Fruit fly (Drosophila melanogaster) whole organism, embryonic: ENCODE measurements around the gene CG7906.

Experiments used
- Bteb2 ChIP-seq: fragments of 200-800 bp; sonication (Bioruptor generic); optimal IDR thresholded peaks from 2 replicates; lab custom pipeline; 2016; ENCODE audit warnings: missing biosample characterization, missing genetic modification characterization
- CG12104 ChIP-seq: fragments of 200-800 bp; sonication (Bioruptor generic); optimal IDR thresholded peaks from 3 replicates; lab custom pipeline; 2016; ENCODE audit warnings: missing biosample characterization, missing genetic modification characterization
- CG12155 ChIP-seq: fragments of 200-800 bp; sonication (Bioruptor generic); optimal IDR thresholded peaks from 3 replicates; lab custom pipeline; 2016; ENCODE audit warnings: missing biosample characterization, missing genetic modification characterization
- CG13775 ChIP-seq: fragments of 200-800 bp; sonication (Bioruptor generic); optimal IDR thresholded peaks from 3 replicates; lab custom pipeline; 2017; ENCODE audit warnings: missing biosample characterization, mild to moderate bottlenecking, missing genetic modification characterization
- CG17385 ChIP-seq: fragments of 200-800 bp; sonication (Bioruptor generic); optimal IDR thresholded peaks from 3 replicates; lab custom pipeline; 2018; ENCODE audit warnings: missing biosample characterization, mild to moderate bottlenecking, missing genetic modification characterization
- CG17802 ChIP-seq: fragments of 200-800 bp; sonication (Bioruptor generic); optimal IDR thresholded peaks from 2 replicates; lab custom pipeline; 2018; ENCODE audit warnings: missing biosample characterization, mild to moderate bottlenecking, missing genetic modification characterization, moderate library complexity
- CG18262 ChIP-seq: fragments of 200-800 bp; optimal IDR thresholded peaks from 3 replicates; lab custom pipeline; 2019; ENCODE audit warnings: missing biosample characterization, mild to moderate bottlenecking, missing genetic modification characterization, moderate library complexity
- CG2120 ChIP-seq: fragments of 200-800 bp; sonication (Bioruptor generic); optimal IDR thresholded peaks from 3 replicates; lab custom pipeline; 2016; ENCODE audit warnings: missing biosample characterization, missing genetic modification characterization
- CG30403 ChIP-seq: fragments of 200-800 bp; sonication (Bioruptor generic); optimal IDR thresholded peaks from 3 replicates; lab custom pipeline; 2016; ENCODE audit warnings: missing biosample characterization, missing genetic modification characterization
- CG3995 ChIP-seq: fragments of 200-800 bp; sonication (Bioruptor generic); optimal IDR thresholded peaks from 3 replicates; lab custom pipeline; 2016; ENCODE audit warnings: missing biosample characterization, missing genetic modification characterization
- CG4730 ChIP-seq: fragments of 200-800 bp; sonication (Bioruptor generic); IDR thresholded peaks from 2 replicates; pipeline ENCODE4 v1.3.6; 2022; ENCODE audit warnings: missing biosample characterization, missing genetic modification characterization
- CG4854 ChIP-seq: fragments of 200-800 bp; sonication (Bioruptor generic); optimal IDR thresholded peaks from 2 replicates; lab custom pipeline; 2016; ENCODE audit warnings: missing biosample characterization, missing genetic modification characterization, inconsistent platforms
- CG7372 ChIP-seq: fragments of 200-800 bp; sonication (Bioruptor generic); IDR thresholded peaks from 2 replicates; pipeline ENCODE4 v1.3.6; 2022; ENCODE audit warnings: missing biosample characterization, missing genetic modification characterization
- CG7928 ChIP-seq: fragments of 200-800 bp; sonication (Bioruptor generic); optimal IDR thresholded peaks from 2 replicates; lab custom pipeline; 2017; ENCODE audit warnings: missing biosample characterization, mild to moderate bottlenecking, missing genetic modification characterization
- Dip2 ChIP-seq: fragments of 200-800 bp; sonication (Bioruptor generic); IDR thresholded peaks from 2 replicates; pipeline ENCODE4 v1.3.6; 2022; ENCODE audit warnings: missing biosample characterization, missing genetic modification characterization
- Hey ChIP-seq: fragments of 200-800 bp; sonication (Bioruptor generic); optimal IDR thresholded peaks from 3 replicates; lab custom pipeline; 2018; ENCODE audit warnings: missing biosample characterization, mild to moderate bottlenecking, missing genetic modification characterization
- Lim3 ChIP-seq: fragments of 200-800 bp; sonication (Bioruptor generic); IDR thresholded peaks from 2 replicates; pipeline ENCODE4 v1.3.6; 2022; ENCODE audit warnings: missing biosample characterization, missing genetic modification characterization
- NC2α ChIP-seq: fragments of 200-800 bp; sonication (Bioruptor generic); optimal IDR thresholded peaks from 2 replicates; lab custom pipeline; 2016; ENCODE audit warnings: missing biosample characterization, missing genetic modification characterization
- NC2β ChIP-seq: fragments of 200-800 bp; sonication (Bioruptor generic); optimal IDR thresholded peaks from 2 replicates; lab custom pipeline; 2016; ENCODE audit warnings: missing biosample characterization, missing genetic modification characterization
- Nf-YB ChIP-seq: fragments of 200-800 bp; sonication (Bioruptor generic); optimal IDR thresholded peaks from 3 replicates; lab custom pipeline; 2019; ENCODE audit warnings: missing biosample characterization, mild to moderate bottlenecking, missing genetic modification characterization, moderate library complexity
- Oli ChIP-seq: fragments of 200-800 bp; sonication (Bioruptor generic); optimal IDR thresholded peaks from 2 replicates; lab custom pipeline; 2018; ENCODE audit warnings: missing biosample characterization, mild to moderate bottlenecking, missing genetic modification characterization, moderate library complexity
- PHDP ChIP-seq: fragments of 200-800 bp; sonication (Bioruptor generic); optimal IDR thresholded peaks from 3 replicates; lab custom pipeline; 2018; ENCODE audit warnings: missing biosample characterization, mild to moderate bottlenecking, missing genetic modification characterization, moderate library complexity
- Trl ChIP-seq, 3 experiments: fragments of >200 bp in 2 of 3; fragments of 200-800 bp in 1 of 3; sonication (Bioruptor generic) in 1 of 3; optimal IDR thresholded peaks; 2 replicates in 1 of 3; 3 replicates in 2 of 3; lab custom pipeline; 2016 to 2017; ENCODE audit warnings: missing biosample characterization in 1 of 3, missing genetic modification characterization in 1 of 3
- Usf ChIP-seq: fragments of 200-800 bp; sonication (Bioruptor generic); optimal IDR thresholded peaks from 2 replicates; lab custom pipeline; 2017; ENCODE audit warnings: missing genotype, missing biosample characterization, missing genetic modification characterization
- YL-1 ChIP-seq: fragments of 200-800 bp; sonication (Bioruptor generic); optimal IDR thresholded peaks from 3 replicates; lab custom pipeline; 2017; ENCODE audit warnings: missing biosample characterization, mild to moderate bottlenecking, missing genetic modification characterization
- abd-A ChIP-seq: fragments of 200-800 bp; sonication (Bioruptor generic); optimal IDR thresholded peaks from 3 replicates; lab custom pipeline; 2019; ENCODE audit warnings: missing biosample characterization, mild to moderate bottlenecking, missing genetic modification characterization, moderate library complexity
- ash1 ChIP-seq: fragments of 200-800 bp; sonication (Bioruptor generic); optimal IDR thresholded peaks from 2 replicates; lab custom pipeline; 2018; ENCODE audit warnings: missing biosample characterization, mild to moderate bottlenecking, missing genetic modification characterization
- az2 ChIP-seq: fragments of 200-800 bp; sonication (Bioruptor generic); optimal IDR thresholded peaks from 3 replicates; lab custom pipeline; 2016; ENCODE audit warnings: missing biosample characterization, missing genetic modification characterization
- disco-r ChIP-seq: fragments of 200-800 bp; sonication (Bioruptor generic); optimal IDR thresholded peaks from 2 replicates; lab custom pipeline; 2016; ENCODE audit warnings: missing biosample characterization, missing genetic modification characterization
- dmrt99B ChIP-seq: fragments of 200-800 bp; sonication (Bioruptor generic); optimal IDR thresholded peaks from 2 replicates; lab custom pipeline; 2018; ENCODE audit warnings: missing biosample characterization, mild to moderate bottlenecking, missing genetic modification characterization, moderate library complexity
- emc ChIP-seq: fragments of 200-800 bp; sonication (Bioruptor generic); optimal IDR thresholded peaks from 2 replicates; lab custom pipeline; 2016; ENCODE audit warnings: missing biosample characterization, missing genetic modification characterization
- hkb ChIP-seq, 2 experiments: fragments of 200-800 bp in 1 of 2; fragments of >200 bp in 1 of 2; sonication (Bioruptor generic) in 1 of 2; IDR thresholded peaks in 1 of 2; optimal IDR thresholded peaks in 1 of 2; 2 replicates each; pipeline versions ENCODE4 v1.3.6 to Lab custom; 2017 to 2022; ENCODE audit warnings: missing biosample characterization in 1 of 2, missing genetic modification characterization in 1 of 2
- insv ChIP-seq, 2 experiments: fragments of 200-800 bp; sonication (Bioruptor generic); optimal IDR thresholded peaks; 3 replicates each; lab custom pipeline; 2016 to 2018; ENCODE audit warnings: missing biosample characterization in 2 of 2, missing genetic modification characterization in 2 of 2
- jing ChIP-seq: fragments of 200-800 bp; sonication (Bioruptor generic); optimal IDR thresholded peaks from 2 replicates; lab custom pipeline; 2018; ENCODE audit warnings: missing biosample characterization, mild to moderate bottlenecking, missing genetic modification characterization
- kni ChIP-seq: fragments of 200-800 bp; sonication (Bioruptor generic); optimal IDR thresholded peaks from 3 replicates; lab custom pipeline; 2017; ENCODE audit warnings: mild to moderate bottlenecking, missing biosample characterization, missing genetic modification reagents, missing genetic modification characterization
- knrl ChIP-seq: fragments of 200-800 bp; sonication (Bioruptor generic); IDR thresholded peaks from 3 replicates; pipeline ENCODE4 v1.3.6; 2022; ENCODE audit warnings: missing biosample characterization, missing genetic modification characterization; ENCODE audit not compliant: partially characterized antibody
- p53 ChIP-seq: fragments of 200-800 bp; sonication (Bioruptor generic); optimal IDR thresholded peaks from 2 replicates; lab custom pipeline; 2016; ENCODE audit warnings: missing biosample characterization, missing genetic modification characterization
- pan ChIP-seq, 4 experiments: fragments of >200 bp in 3 of 4; fragments of 200-800 bp in 1 of 4; sonication (Bioruptor generic) in 1 of 4; optimal IDR thresholded peaks in 3 of 4; IDR thresholded peaks in 1 of 4; 2 replicates each; pipeline versions ENCODE4 v1.3.6 to Lab custom; 2017 to 2022; ENCODE audit warnings: missing biosample characterization in 2 of 4, missing genetic modification characterization in 2 of 4, mixed read lengths in 1 of 4
- pfk ChIP-seq: fragments of 200-800 bp; sonication (Bioruptor generic); optimal IDR thresholded peaks from 2 replicates; lab custom pipeline; 2018; ENCODE audit warnings: missing biosample characterization, mild to moderate bottlenecking, missing genetic modification characterization, moderate library complexity
- prd ChIP-seq, 3 experiments: fragments of >200 bp in 2 of 3; fragments of 200-800 bp in 1 of 3; sonication (Bioruptor generic) in 1 of 3; optimal IDR thresholded peaks in 2 of 3; IDR thresholded peaks in 1 of 3; 2 replicates in 2 of 3; 3 replicates in 1 of 3; pipeline versions ENCODE4 v1.3.6 to Lab custom; 2017 to 2022; ENCODE audit warnings: missing biosample characterization in 1 of 3, missing genetic modification characterization in 1 of 3
- pum ChIP-seq: fragments of 200-800 bp; sonication (Bioruptor generic); optimal IDR thresholded peaks from 2 replicates; lab custom pipeline; 2016; ENCODE audit warnings: missing biosample characterization, missing genetic modification characterization
- pzg ChIP-seq: fragments of 200-800 bp; sonication (Bioruptor generic); optimal IDR thresholded peaks from 3 replicates; lab custom pipeline; 2018; ENCODE audit warnings: missing biosample characterization, mild to moderate bottlenecking, missing genetic modification characterization, moderate library complexity
- salm ChIP-seq: fragments of 200-800 bp; sonication (Bioruptor generic); optimal IDR thresholded peaks from 2 replicates; lab custom pipeline; 2018; ENCODE audit warnings: missing biosample characterization, mild to moderate bottlenecking, missing genetic modification characterization
- tgo ChIP-seq: fragments of 200-800 bp; sonication (Bioruptor generic); IDR thresholded peaks from 3 replicates; pipeline ENCODE4 v1.3.6; 2022; ENCODE audit warnings: missing biosample characterization, missing genetic modification characterization
- tll ChIP-seq, 2 experiments: fragments of 200-800 bp in 1 of 2; fragments of >200 bp in 1 of 2; sonication (Bioruptor generic) in 1 of 2; optimal IDR thresholded peaks; 2 replicates each; lab custom pipeline; 2017 to 2019; ENCODE audit warnings: missing biosample characterization in 2 of 2, missing genetic modification characterization in 2 of 2, mild to moderate bottlenecking in 1 of 2, moderate library complexity in 1 of 2
- twi ChIP-seq: fragments of 200-800 bp; optimal IDR thresholded peaks from 2 replicates; lab custom pipeline; 2019; ENCODE audit warnings: missing biosample characterization, mild to moderate bottlenecking, missing genetic modification characterization, moderate library complexity
- tx ChIP-seq: fragments of 200-800 bp; sonication (Bioruptor generic); optimal IDR thresholded peaks from 2 replicates; lab custom pipeline; 2016; ENCODE audit warnings: missing biosample characterization, missing genetic modification characterization
- wor ChIP-seq: fragments of 200-800 bp; sonication (Bioruptor generic); IDR thresholded peaks from 2 replicates; pipeline ENCODE4 v1.3.6; 2022; ENCODE audit warnings: missing biosample characterization, missing genetic modification characterization
- zf30C ChIP-seq: fragments of 200-800 bp; sonication (Bioruptor generic); optimal IDR thresholded peaks from 3 replicates; lab custom pipeline; 2018; ENCODE audit warnings: missing biosample characterization, mild to moderate bottlenecking, missing genetic modification characterization

The CG7906 gene

dm6 chr3L:14195714-14196113 lies 40.7 kb upstream of the CG7906 start (continued):
- TF ChIP-seq hkb (optimal IDR thresholded peaks at IDR 0.05; lab: Kevin White, UChicago) (no peak), hkb (GFP tag; IDR thresholded peaks at IDR 0.05; lab: Robert Waterston, UW) (peak; percentile 48; the same call in 1 of the 2 replicates), Trl (optimal IDR thresholded peaks at IDR 0.05; lab: Kevin White, UChicago) (no peak), Trl (GFP tag; optimal IDR thresholded peaks at IDR 0.05; lab: Kevin White, UChicago) (no peak), abd-A (tag; lab: Kevin White, UChicago) (no peak), tll (GFP tag; optimal IDR thresholded peaks at IDR 0.05; lab: Kevin White, UChicago) (no peak), Usf (GFP tag; lab: Kevin White, UChicago) (no peak), Hey (tag; lab: Kevin White, UChicago) (no peak), pan (optimal IDR thresholded peaks at IDR 0.05; lab: Kevin White, UChicago) (no peak), pan (GFP tag; optimal IDR thresholded peaks at IDR 0.05 in 1 of 2, IDR thresholded peaks at IDR 0.05 in 1 of 2) (peak in 1 of 2 experiments; percentile 9), emc (GFP tag; lab: Kevin White, UChicago) (no peak), Lim3 (GFP tag; lab: Robert Waterston, UW) (no peak), pzg (no peak), CG13775 (GFP tag; lab: Kevin White, UChicago) (no peak), tgo (GFP tag; lab: Robert Waterston, UW) (no peak; the same call in 2 of the 3 replicates), CG7372 (GFP tag; lab: Robert Waterston, UW) (no peak), kni (GFP tag; lab: Kevin White, UChicago) (peak; percentile 53), NC2β (peak; percentile 8), CG7928 (no peak), twi (tag; lab: Kevin White, UChicago) (no peak), CG12104 (GFP tag; lab: Kevin White, UChicago) (peak; percentile 40), CG30403 (GFP tag; lab: Kevin White, UChicago) (no peak), YL-1 (GFP tag; lab: Kevin White, UChicago) (peak; percentile 28), knrl (GFP tag; lab: Robert Waterston, UW) (no peak), pfk (GFP tag; lab: Kevin White, UChicago) (no peak), dmrt99B (tag; lab: Kevin White, UChicago) (peak; percentile 38), CG18262 (tag; lab: Kevin White, UChicago) (peak; percentile 53), zf30C (no peak), pum (GFP tag; lab: Kevin White, UChicago) (no peak), CG17802 (tag; lab: Kevin White, UChicago) (no peak), Dip2 (GFP tag; lab: Robert Waterston, UW) (no peak), CG3995 (GFP tag; lab: Kevin White, UChicago) (no peak), CG4730 (GFP tag; lab: Robert Waterston, UW) (no peak), PHDP (peak; percentile 55), Oli (tag; lab: Kevin White, UChicago) (no peak), CG17385 (GFP tag; lab: Kevin White, UChicago) (peak; percentile 31), prd (optimal IDR thresholded peaks at IDR 0.05; lab: Kevin White, UChicago) (no peak), prd (GFP tag; IDR thresholded peaks at IDR 0.05; lab: Robert Waterston, UW) (no peak), jing (GFP tag; lab: Kevin White, UChicago) (no peak), Nf-YB (GFP tag; lab: Kevin White, UChicago) (peak; percentile 18), tx (GFP tag; lab: Kevin White, UChicago) (no peak), CG12155 (no peak), ash1 (GFP tag; lab: Kevin White, UChicago) (no peak), salm (tag; lab: Kevin White, UChicago) (peak; percentile 3), disco-r (GFP tag; lab: Kevin White, UChicago) (no peak), CG2120 (GFP tag; lab: Kevin White, UChicago) (no peak), NC2α (GFP tag; lab: Kevin White, UChicago) (peak; percentile 18), CG4854 (no peak), insv (GFP tag; optimal IDR thresholded peaks at IDR 0.05; lab: Kevin White, UChicago) (peak in 1 of 2 experiments; percentile 10), az2 (GFP tag; lab: Kevin White, UChicago) (no peak), wor (GFP tag; lab: Robert Waterston, UW) (no peak), Bteb2 (GFP tag; lab: Kevin White, UChicago) (peak; percentile 29), p53 (GFP tag; lab: Kevin White, UChicago) (no peak)
